Worm (Caenorhabditis elegans) whole organism, mixed stage, embryonic: Measurements from ENCODE around the gene best-21.
"Not testable (repeated sequence)": the region's sequence is repeated elsewhere in the genome, so short reads cannot be mapped to it uniquely, and the experiment has no call there.

Source experiments
- bed-3 ChIP-seq: fragments of 200-800 bp; sonication (Bioruptor generic); optimal IDR thresholded peaks from 3 replicates; lab custom pipeline; 2018; ENCODE audit warnings: mild to moderate bottlenecking, missing genetic modification characterization, moderate library complexity, missing compliant biosample characterization
- blmp-1 ChIP-seq: fragments of 150-350 bp; optimal IDR thresholded peaks from 2 replicates; lab custom pipeline; 2014; ENCODE audit warnings: missing biosample characterization, missing genetic modification characterization
- ceh-39 ChIP-seq: fragments of 150-350 bp; optimal IDR thresholded peaks from 2 replicates; lab custom pipeline; 2014; ENCODE audit warnings: missing biosample characterization, missing genetic modification characterization
- ceh-43 ChIP-seq: fragments of 200-800 bp; sonication (Bioruptor generic); optimal IDR thresholded peaks from 2 replicates; lab custom pipeline; 2018; ENCODE audit warnings: mild to moderate bottlenecking, missing genetic modification characterization, moderate library complexity, missing compliant biosample characterization
- ces-1 ChIP-seq: fragments of 150-350 bp; optimal IDR thresholded peaks from 2 replicates; lab custom pipeline; 2014; ENCODE audit warnings: missing biosample characterization, missing genetic modification reagents, missing genetic modification characterization
- cnd-1 ChIP-seq: fragments of 200-800 bp; sonication (Bioruptor generic); optimal IDR thresholded peaks from 2 replicates; lab custom pipeline; 2018; ENCODE audit warnings: mild to moderate bottlenecking, missing genetic modification characterization, missing compliant biosample characterization
- drap-1 ChIP-seq: fragments of 200-800 bp; sonication (Bioruptor generic); optimal IDR thresholded peaks from 3 replicates; lab custom pipeline; 2018; ENCODE audit warnings: mild to moderate bottlenecking, missing genetic modification characterization, missing compliant biosample characterization
- elt-1 ChIP-seq: sonication (generic microtip); optimal IDR thresholded peaks from 2 replicates; lab custom pipeline; 2017; ENCODE audit warnings: missing genetic modification characterization, mild to moderate bottlenecking, missing compliant biosample characterization, antibody characterized with exemption, moderate library complexity, borderline replicate concordance; ENCODE audit not compliant: insufficient read depth
- elt-3 ChIP-seq: fragments of 150-350 bp; optimal IDR thresholded peaks from 2 replicates; lab custom pipeline; 2014; ENCODE audit warnings: missing biosample characterization, missing genetic modification characterization
- flh-1 ChIP-seq: fragments of 200-800 bp; sonication (Bioruptor generic); optimal IDR thresholded peaks from 2 replicates; lab custom pipeline; 2018; ENCODE audit warnings: mild to moderate bottlenecking, missing genetic modification characterization, moderate library complexity, missing compliant biosample characterization
- ham-2 ChIP-seq: fragments of 200-800 bp; sonication (Bioruptor generic); optimal IDR thresholded peaks from 2 replicates; lab custom pipeline; 2018; ENCODE audit warnings: mild to moderate bottlenecking, missing genetic modification characterization, missing compliant biosample characterization
- hlh-1 ChIP-seq: fragments of 150-350 bp; optimal IDR thresholded peaks from 2 replicates; lab custom pipeline; 2014; ENCODE audit warnings: missing biosample characterization, missing genetic modification reagents, missing genetic modification characterization
- lin-13 ChIP-seq: fragments of 150-350 bp; optimal IDR thresholded peaks from 2 replicates; lab custom pipeline; 2014; ENCODE audit warnings: missing biosample characterization, missing genetic modification characterization
- lin-32 ChIP-seq: fragments of 200-800 bp; sonication (Bioruptor generic); optimal IDR thresholded peaks from 2 replicates; lab custom pipeline; 2018; ENCODE audit warnings: mild to moderate bottlenecking, missing genetic modification characterization, missing compliant biosample characterization
- lsy-2 ChIP-seq: fragments of 150-350 bp; optimal IDR thresholded peaks from 2 replicates; lab custom pipeline; 2014; ENCODE audit warnings: missing biosample characterization, missing genetic modification characterization
- mab-5 ChIP-seq: fragments of 150-350 bp; optimal IDR thresholded peaks from 2 replicates; lab custom pipeline; 2014; ENCODE audit warnings: missing biosample characterization, missing genetic modification characterization
- mep-1 ChIP-seq: fragments of 150-350 bp; optimal IDR thresholded peaks from 2 replicates; lab custom pipeline; 2017; ENCODE audit warnings: missing biosample characterization, missing genetic modification reagents, missing genetic modification characterization, inconsistent platforms
- mls-2 ChIP-seq: sonication (generic microtip); optimal IDR thresholded peaks from 2 replicates; lab custom pipeline; 2016; ENCODE audit warnings: mild to moderate bottlenecking, missing genetic modification characterization, moderate library complexity, missing compliant biosample characterization
- nhr-12 ChIP-seq: fragments of 150-350 bp; optimal IDR thresholded peaks from 2 replicates; lab custom pipeline; 2014; ENCODE audit warnings: missing biosample characterization, missing genetic modification characterization
- nhr-237 ChIP-seq: fragments of 150-350 bp; optimal IDR thresholded peaks from 2 replicates; lab custom pipeline; 2014; ENCODE audit warnings: missing biosample characterization, missing genetic modification characterization
- nhr-28 ChIP-seq: fragments of 150-350 bp; optimal IDR thresholded peaks from 2 replicates; lab custom pipeline; 2014; ENCODE audit warnings: missing biosample characterization, missing genetic modification characterization
- nhr-76 ChIP-seq: sonication (generic microtip); optimal IDR thresholded peaks from 2 replicates; lab custom pipeline; 2017; ENCODE audit warnings: missing biosample characterization, missing genetic modification characterization
- pha-4 ChIP-seq: fragments of 150-350 bp; optimal IDR thresholded peaks from 2 replicates; lab custom pipeline; 2018; ENCODE audit warnings: missing biosample characterization, missing genetic modification reagents, missing genetic modification characterization
- snpc-4 ChIP-seq: fragments of 150-350 bp; optimal IDR thresholded peaks from 2 replicates; lab custom pipeline; 2014; ENCODE audit warnings: missing biosample characterization, missing genetic modification characterization
- tbx-8 ChIP-seq: fragments of 200-800 bp; sonication (Bioruptor generic); optimal IDR thresholded peaks from 2 replicates; lab custom pipeline; 2018; ENCODE audit warnings: mild to moderate bottlenecking, missing genetic modification characterization, moderate library complexity, missing compliant biosample characterization
- unc-39 ChIP-seq: fragments of 150-350 bp; optimal IDR thresholded peaks from 2 replicates; lab custom pipeline; 2014; ENCODE audit warnings: missing biosample characterization, missing genetic modification characterization
- unc-62 ChIP-seq: fragments of 150-350 bp; optimal IDR thresholded peaks from 2 replicates; lab custom pipeline; 2014; ENCODE audit warnings: missing biosample characterization, missing genetic modification reagents, missing genetic modification characterization
- zip-8 ChIP-seq: fragments of 150-350 bp; optimal IDR thresholded peaks from 2 replicates; lab custom pipeline; 2014; ENCODE audit warnings: missing biosample characterization, missing genetic modification characterization
- ztf-11 ChIP-seq: fragments of 150-350 bp; optimal IDR thresholded peaks from 2 replicates; lab custom pipeline; 2014; ENCODE audit warnings: missing biosample characterization, missing genetic modification characterization

The best-21 gene

ce11 chrIV:15318982-15319381, 16.7 kb downstream of the best-21 start, which contains the start of gene Y73F8A.14:
TSS of gene Y73F8A.14 (minus strand) at chrIV:15319082.
- not testable (repeated sequence) for TF ChIP-seq lsy-2 (tag; lab: Kevin White, UChicago); ceh-43 (GFP tag; lab: Kevin White, UChicago); nhr-28
- TF ChIP-seq, all 35 proteins: peak for 0; not testable (repeated sequence) for 35

DNA sequence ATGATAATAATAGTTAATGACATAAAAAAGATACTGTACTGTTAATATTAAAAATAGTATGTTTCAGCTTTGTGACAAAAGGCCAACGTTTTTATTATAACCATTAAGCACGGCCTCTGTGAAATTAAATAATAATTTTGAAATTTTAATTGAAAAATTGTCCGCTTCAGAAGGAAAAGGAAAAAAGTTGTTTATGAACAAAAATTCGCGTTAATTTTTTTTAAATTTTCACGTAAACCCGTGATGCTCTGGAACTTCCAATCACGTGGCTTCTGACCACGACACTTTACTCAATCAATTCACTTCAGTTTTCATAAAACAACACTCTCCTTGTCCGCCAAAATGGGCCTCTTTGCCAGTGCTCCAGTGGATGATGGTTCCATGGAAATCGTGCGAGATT, 19.0 kb downstream of the best-21 start, which contains the start of gene Y73F8A.15:
Y73F8A.15 (plus strand) TSS at position 301 of the 400 bp plus-strand sequence.
- TF ChIP-seq ceh-39 (tag; lab: Kevin White, UChicago) (no peak), nhr-237 (no peak), ces-1 (GFP tag; lab: Kevin White, UChicago) (no peak), nhr-28 (no peak), bed-3 (no peak), tbx-8 (GFP tag; lab: Kevin White, UChicago) (no peak), flh-1 (GFP tag; lab: Kevin White, UChicago) (no peak), pha-4 (tag; lab: Kevin White, UChicago) (no peak), elt-1 (tag; lab: Kevin White, UChicago) (no peak), cnd-1 (no peak), nhr-12 (tag; lab: Kevin White, UChicago) (no peak), mab-5 (no peak), lin-32 (GFP tag; lab: Kevin White, UChicago) (no peak), unc-62 (GFP tag; lab: Kevin White, UChicago) (no peak)

DNA sequence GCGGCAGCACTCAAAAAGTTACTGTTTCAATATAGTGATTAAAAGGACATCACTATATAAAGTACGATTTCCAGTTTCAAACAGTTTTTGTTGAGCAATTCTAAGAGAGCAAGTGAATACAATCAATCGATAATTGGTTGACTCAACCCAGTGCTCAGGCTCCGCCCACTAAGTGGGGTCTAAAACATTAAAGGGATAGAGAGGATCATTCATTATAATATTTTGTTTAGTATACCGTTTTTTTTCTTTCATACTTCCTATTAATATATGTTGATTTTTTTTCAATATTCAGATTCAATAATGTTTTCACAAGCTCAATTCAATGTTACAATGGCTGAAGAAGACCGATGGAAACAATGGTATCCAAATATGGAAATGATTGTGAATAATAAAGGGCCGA, 21.3 kb downstream of the best-21 start, which contains the start of gene tbx-39:
tbx-39 (plus strand) TSS at position 301 of the 400 bp plus-strand sequence.
- TF ChIP-seq drap-1 (GFP tag; lab: Kevin White, UChicago) (no peak), unc-39 (tag; lab: Kevin White, UChicago) (no peak)

DNA sequence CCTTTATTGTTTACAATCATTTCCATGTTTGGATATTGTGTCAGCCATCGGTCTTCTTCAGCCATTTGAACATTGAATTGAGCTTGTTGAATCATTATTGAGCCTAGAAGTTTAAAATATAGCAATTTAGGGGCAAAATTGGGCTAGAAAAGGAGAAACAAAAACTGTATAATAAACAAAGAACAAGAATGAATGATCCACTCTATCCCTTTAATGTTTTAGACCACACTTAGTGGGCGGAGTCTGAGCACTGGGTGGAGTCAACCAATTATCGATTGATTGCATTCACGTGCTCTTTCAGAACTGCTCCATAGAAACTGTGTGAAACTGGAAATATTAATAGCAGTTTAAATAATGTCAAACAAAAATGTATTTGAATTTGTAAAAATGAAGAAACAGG, 25.8 kb downstream of the best-21 start, which contains the start of gene tbx-40:
tbx-40 (minus strand) TSS at position 101 of the 400 bp plus-strand sequence.
- TF ChIP-seq lin-13 (tag; lab: Kevin White, UChicago) (no peak), mls-2 (tag; lab: Kevin White, UChicago) (no peak), ham-2 (GFP tag; lab: Kevin White, UChicago) (no peak), bed-3 (no peak), tbx-8 (GFP tag; lab: Kevin White, UChicago) (no peak), nhr-237 (no peak), nhr-76 (tag; lab: Kevin White, UChicago) (no peak), blmp-1 (tag; lab: Kevin White, UChicago) (no peak), drap-1 (GFP tag; lab: Kevin White, UChicago) (no peak), elt-3 (tag; lab: Kevin White, UChicago) (no peak), cnd-1 (no peak), nhr-28 (no peak), mep-1 (no peak), ces-1 (GFP tag; lab: Kevin White, UChicago) (no peak), ztf-11 (tag; lab: Kevin White, UChicago) (no peak), elt-1 (tag; lab: Kevin White, UChicago) (no peak)
- TF ChIP-seq, all 35 proteins: peak for 0

DNA sequence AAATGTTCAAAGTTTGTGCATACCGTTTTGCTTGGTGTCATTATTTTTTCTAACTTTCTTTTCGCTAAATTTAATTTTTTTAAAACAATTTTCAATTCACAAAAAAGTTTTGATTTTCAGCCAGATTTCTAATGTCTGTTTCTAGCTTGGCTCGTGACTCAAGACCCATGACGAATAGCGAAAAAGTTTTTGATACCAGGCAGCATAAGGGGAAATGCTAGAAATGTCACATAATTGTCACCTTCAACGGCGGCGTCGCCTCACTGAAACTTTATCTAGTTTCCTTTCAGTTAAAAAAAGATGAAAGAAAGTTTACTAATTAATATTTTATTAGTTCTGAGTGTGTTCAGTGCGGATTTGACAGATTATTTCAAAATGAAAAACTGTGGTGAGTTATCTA, 34.5 kb downstream of the best-21 start, which contains the start of gene irld-59:
irld-59 (plus strand) TSS at position 301 of the 400 bp plus-strand sequence.
- TF ChIP-seq mep-1, result no peak
- TF ChIP-seq hlh-1 (tag; lab: Kevin White, UChicago), result no peak
- TF ChIP-seq cnd-1, result no peak
- no peak for TF ChIP-seq unc-62 (GFP tag; lab: Kevin White, UChicago)
- no peak for TF ChIP-seq zip-8 (tag; lab: Kevin White, UChicago)
- TF ChIP-seq snpc-4, result no peak
